Fruit fly (Drosophila melanogaster) whole organism, prepupa: ENCODE measurements around the gene sip2.

Source experiments
- CG10669 ChIP-seq: fragments of 200-800 bp; sonication (Bioruptor generic); optimal IDR thresholded peaks from 3 replicates; lab custom pipeline; 2018; ENCODE audit warnings: missing biosample characterization, mild to moderate bottlenecking, missing genetic modification characterization, moderate library complexity
- CG11762 ChIP-seq: fragments of 200-800 bp; sonication (Bioruptor generic); optimal IDR thresholded peaks from 3 replicates; lab custom pipeline; 2016; ENCODE audit warnings: missing biosample characterization, missing genetic modification characterization; ENCODE audit not compliant: insufficient read depth
- CG15336 ChIP-seq: fragments of 200-800 bp; sonication (Bioruptor generic); IDR thresholded peaks from 2 replicates; pipeline ENCODE4 v1.3.6; 2022; ENCODE audit warnings: missing biosample characterization, missing genetic modification characterization
- CG31627 ChIP-seq: fragments of 200-800 bp; sonication (Bioruptor generic); optimal IDR thresholded peaks from 3 replicates; lab custom pipeline; 2016; ENCODE audit warnings: missing biosample characterization, missing genetic modification characterization
- CG32006 ChIP-seq: fragments of 200-800 bp; sonication (Bioruptor generic); optimal IDR thresholded peaks from 3 replicates; lab custom pipeline; 2017; ENCODE audit warnings: missing biosample characterization, mild to moderate bottlenecking, missing genetic modification characterization
- CG34406 ChIP-seq: fragments of 200-800 bp; sonication (Bioruptor generic); optimal IDR thresholded peaks from 3 replicates; lab custom pipeline; 2016; ENCODE audit warnings: missing biosample characterization, missing genetic modification characterization
- CG4318 ChIP-seq: fragments of 200-800 bp; sonication (Bioruptor generic); optimal IDR thresholded peaks from 3 replicates; lab custom pipeline; 2017; ENCODE audit warnings: missing biosample characterization, mild to moderate bottlenecking, missing genetic modification characterization
- CG6163 ChIP-seq: fragments of 200-800 bp; sonication (Bioruptor generic); IDR thresholded peaks from 3 replicates; pipeline ENCODE4 v1.3.6; 2022; ENCODE audit warnings: missing biosample characterization, missing genetic modification characterization
- CG6808 ChIP-seq: fragments of 200-800 bp; sonication (Bioruptor generic); optimal IDR thresholded peaks from 3 replicates; lab custom pipeline; 2017; ENCODE audit warnings: missing biosample characterization, missing genetic modification characterization, mild to moderate bottlenecking, moderate library complexity, missing genetic modification reagents
- CG6854 ChIP-seq: fragments of 200-800 bp; sonication (Bioruptor generic); optimal IDR thresholded peaks from 2 replicates; lab custom pipeline; 2017; ENCODE audit warnings: missing biosample characterization, mild to moderate bottlenecking, missing genetic modification characterization
- CG8319 ChIP-seq: fragments of 200-800 bp; sonication (Bioruptor generic); optimal IDR thresholded peaks from 3 replicates; lab custom pipeline; 2016; ENCODE audit warnings: missing biosample characterization, missing genetic modification characterization
- CG8632 ChIP-seq: fragments of 200-800 bp; sonication (Bioruptor generic); optimal IDR thresholded peaks from 3 replicates; lab custom pipeline; 2016; ENCODE audit warnings: missing biosample characterization, missing genetic modification characterization
- Eip75B ChIP-seq: fragments of 200-800 bp; sonication (Bioruptor generic); optimal IDR thresholded peaks from 3 replicates; lab custom pipeline; 2016; ENCODE audit warnings: missing biosample characterization, missing genetic modification characterization
- Eip78C ChIP-seq: fragments of 200-800 bp; sonication (Bioruptor generic); peaks from one replicate; lab custom pipeline; 2016; ENCODE audit warnings: missing biosample characterization, missing genetic modification characterization
- Eip93F ChIP-seq: fragments of 200-800 bp; sonication (Bioruptor generic); optimal IDR thresholded peaks from 2 replicates; lab custom pipeline; 2016; ENCODE audit warnings: missing biosample characterization, mild to moderate bottlenecking, missing genetic modification characterization
- Ets21C ChIP-seq: fragments of 200-800 bp; sonication (Bioruptor generic); optimal IDR thresholded peaks from 3 replicates; lab custom pipeline; 2016; ENCODE audit warnings: missing biosample characterization, missing genetic modification characterization
- Ets96B ChIP-seq: fragments of 200-800 bp; optimal IDR thresholded peaks from 2 replicates; lab custom pipeline; 2019; ENCODE audit warnings: missing biosample characterization, mild to moderate bottlenecking, missing genetic modification characterization, moderate library complexity
- Hr39 ChIP-seq: fragments of 200-800 bp; sonication (Bioruptor generic); optimal IDR thresholded peaks from 2 replicates; lab custom pipeline; 2016; ENCODE audit warnings: missing biosample characterization, missing genetic modification characterization
- Hr4 ChIP-seq: fragments of 200-800 bp; sonication (Bioruptor generic); optimal IDR thresholded peaks from 3 replicates; lab custom pipeline; 2016; ENCODE audit warnings: missing biosample characterization, missing genetic modification characterization
- Lpt ChIP-seq: fragments of 200-800 bp; sonication (Bioruptor generic); optimal IDR thresholded peaks from 3 replicates; lab custom pipeline; 2016; ENCODE audit warnings: missing biosample characterization, missing genetic modification characterization
- Met ChIP-seq: fragments of 200-800 bp; sonication (Bioruptor generic); optimal IDR thresholded peaks from 3 replicates; lab custom pipeline; 2016; ENCODE audit warnings: missing biosample characterization, missing genetic modification characterization
- OdsH ChIP-seq: fragments of 200-800 bp; sonication (Bioruptor generic); optimal IDR thresholded peaks from 3 replicates; lab custom pipeline; 2016; ENCODE audit warnings: missing biosample characterization, missing genetic modification characterization
- Smox ChIP-seq: fragments of 200-800 bp; sonication (Bioruptor generic); optimal IDR thresholded peaks from 3 replicates; lab custom pipeline; 2016; ENCODE audit warnings: missing biosample characterization, missing genetic modification characterization
- Sox102F ChIP-seq: fragments of 200-800 bp; sonication (Bioruptor generic); optimal IDR thresholded peaks from 2 replicates; lab custom pipeline; 2016; ENCODE audit warnings: missing biosample characterization, mild to moderate bottlenecking, missing genetic modification characterization
- Sox14 ChIP-seq: fragments of 200-800 bp; sonication (Bioruptor generic); optimal IDR thresholded peaks from 3 replicates; lab custom pipeline; 2016; ENCODE audit warnings: missing biosample characterization, missing genetic modification characterization
- Sox15 ChIP-seq: fragments of 200-800 bp; sonication (Bioruptor generic); optimal IDR thresholded peaks from 3 replicates; lab custom pipeline; 2016; ENCODE audit warnings: missing biosample characterization, missing genetic modification characterization
- achi ChIP-seq: fragments of 200-800 bp; sonication (Bioruptor generic); optimal IDR thresholded peaks from 3 replicates; lab custom pipeline; 2016; ENCODE audit warnings: missing biosample characterization, missing genetic modification characterization
- acj6 ChIP-seq: fragments of 200-800 bp; sonication (Bioruptor generic); optimal IDR thresholded peaks from 3 replicates; lab custom pipeline; 2016; ENCODE audit warnings: missing biosample characterization, missing genetic modification characterization
- cyc ChIP-seq: fragments of 200-800 bp; sonication (Bioruptor generic); optimal IDR thresholded peaks from 3 replicates; lab custom pipeline; 2016; ENCODE audit warnings: missing biosample characterization, missing genetic modification characterization
- dac ChIP-seq: fragments of 200-800 bp; sonication (Bioruptor generic); optimal IDR thresholded peaks from 2 replicates; lab custom pipeline; 2017; ENCODE audit warnings: missing biosample characterization, mild to moderate bottlenecking, missing genetic modification characterization
- dsx ChIP-seq: fragments of 200-800 bp; optimal IDR thresholded peaks from 3 replicates; lab custom pipeline; 2019; ENCODE audit warnings: missing biosample characterization, mild to moderate bottlenecking, missing genetic modification characterization, moderate library complexity; ENCODE audit not compliant: poor library complexity, severe bottlenecking
- eg ChIP-seq: fragments of 200-800 bp; sonication (Bioruptor generic); IDR thresholded peaks from 3 replicates; pipeline ENCODE4 v1.3.6; 2022; ENCODE audit warnings: missing biosample characterization, missing genetic modification characterization
- esn ChIP-seq: fragments of 200-800 bp; sonication (Bioruptor generic); optimal IDR thresholded peaks from 2 replicates; lab custom pipeline; 2016; ENCODE audit warnings: missing biosample characterization, mild to moderate bottlenecking, missing genetic modification characterization, moderate library complexity
- fd59A ChIP-seq: fragments of 200-800 bp; sonication (Bioruptor generic); optimal IDR thresholded peaks from 2 replicates; lab custom pipeline; 2017; ENCODE audit warnings: missing biosample characterization, mild to moderate bottlenecking, missing genetic modification characterization, missing genetic modification reagents
- lz ChIP-seq: fragments of 200-800 bp; sonication (Bioruptor generic); optimal IDR thresholded peaks from 3 replicates; lab custom pipeline; 2016; ENCODE audit warnings: missing biosample characterization, missing genetic modification characterization
- pdm3 ChIP-seq: fragments of 200-800 bp; sonication (Bioruptor generic); optimal IDR thresholded peaks from 3 replicates; lab custom pipeline; 2016; ENCODE audit warnings: missing biosample characterization, missing genetic modification characterization
- ss ChIP-seq, 2 experiments: fragments of 200-800 bp; sonication (Bioruptor generic); optimal IDR thresholded peaks; 2 replicates in 1 of 2; 3 replicates in 1 of 2; lab custom pipeline; 2017 to 2018; ENCODE audit warnings: mild to moderate bottlenecking in 2 of 2, missing biosample characterization in 2 of 2, missing genetic modification characterization in 2 of 2, moderate library complexity in 1 of 2
- svp ChIP-seq: fragments of 200-800 bp; sonication (Bioruptor generic); peaks from one replicate; lab custom pipeline; 2016; ENCODE audit warnings: missing biosample characterization, missing genetic modification characterization
- vri ChIP-seq: fragments of 200-800 bp; sonication (Bioruptor generic); optimal IDR thresholded peaks from 3 replicates; lab custom pipeline; 2016; ENCODE audit warnings: missing biosample characterization, mild to moderate bottlenecking, missing genetic modification characterization

Gene sip2

dm6 chr2L:6918517-6919202, 45.2 kb downstream of the sip2 start, which contains the start of gene nop5 (continued):
- TF ChIP-seq pdm3 (no peak), CG32006 (GFP tag; lab: Kevin White, UChicago) (peak; percentile 60), Hr39 (GFP tag; lab: Kevin White, UChicago) (no peak), CG8632 (GFP tag; lab: Kevin White, UChicago) (peak; percentile 67), CG10669 (GFP tag; lab: Kevin White, UChicago) (no peak), CG15336 (GFP tag; lab: Robert Waterston, UW) (0 out of 2 replicates have a peak, but pooled peaks have one; percentile 14), Eip93F (GFP tag; lab: Kevin White, UChicago) (no peak), lz (GFP tag; lab: Kevin White, UChicago) (peak; percentile 29), CG6163 (GFP tag; lab: Robert Waterston, UW) (peak; percentile 9; the same call in 1 of the 3 replicates), CG6854 (GFP tag; lab: Kevin White, UChicago) (no peak), Eip78C (GFP tag; lab: Kevin White, UChicago) (no peak), acj6 (GFP tag; lab: Kevin White, UChicago) (no peak), Smox (GFP tag; lab: Kevin White, UChicago) (no peak), esn (peak; percentile 72), Hr4 (GFP tag; lab: Kevin White, UChicago) (no peak), fd59A (GFP tag; lab: Kevin White, UChicago) (no peak), Ets21C (no peak), CG34406 (GFP tag; lab: Kevin White, UChicago) (no peak), eg (no peak), svp (no peak), achi (no peak), CG31627 (GFP tag; lab: Kevin White, UChicago) (peak; percentile 3), vri (GFP tag; lab: Kevin White, UChicago) (no peak), CG6808 (GFP tag; lab: Kevin White, UChicago) (no peak), CG11762 (GFP tag; lab: Kevin White, UChicago) (no peak)

dm6 chr2L:6916345-6916744, 47.5 kb downstream of the sip2 start, which contains the start of gene CG32829:
Gene CG32829, minus strand, starts transcription at chr2L:6916445.
- no peak for TF ChIP-seq Lpt
- no peak for TF ChIP-seq cyc (GFP tag; lab: Kevin White, UChicago)
- TF ChIP-seq Eip75B, result no peak
- TF ChIP-seq OdsH (GFP tag; lab: Kevin White, UChicago), result no peak
- TF ChIP-seq dac (GFP tag; lab: Kevin White, UChicago), result no peak
- TF ChIP-seq Sox102F (GFP tag; lab: Kevin White, UChicago), result no peak
- TF ChIP-seq CG4318 (GFP tag; lab: Kevin White, UChicago), result no peak
- no peak for TF ChIP-seq CG34406 (GFP tag; lab: Kevin White, UChicago)
- no peak for TF ChIP-seq ss (GFP tag; optimal IDR thresholded peaks at IDR 0.05; lab: Kevin White, UChicago)
- TF ChIP-seq lz (GFP tag; lab: Kevin White, UChicago), result no peak
- no peak for TF ChIP-seq Ets96B (tag; lab: Kevin White, UChicago)
- TF ChIP-seq pdm3, result no peak

dm6 chr2L:6913964-6914363, 49.9 kb downstream of the sip2 start, which contains the start of gene Wee1:
Gene Wee1, minus strand, starts transcription at chr2L:6914138.
- TF ChIP-seq CG6808 (GFP tag; lab: Kevin White, UChicago) (no peak), OdsH (GFP tag; lab: Kevin White, UChicago) (no peak), CG15336 (GFP tag; lab: Robert Waterston, UW) (no peak), fd59A (GFP tag; lab: Kevin White, UChicago) (no peak), dsx (no peak), Sox15 (GFP tag; lab: Kevin White, UChicago) (no peak), CG8319 (no peak), Eip75B (no peak), Hr39 (GFP tag; lab: Kevin White, UChicago) (no peak), Lpt (no peak), eg (no peak), Met (GFP tag; lab: Kevin White, UChicago) (no peak), Sox14 (GFP tag; lab: Kevin White, UChicago) (no peak), CG8632 (GFP tag; lab: Kevin White, UChicago) (no peak), lz (GFP tag; lab: Kevin White, UChicago) (no peak), achi (no peak), svp (no peak)
